Fruit fly (Drosophila melanogaster) whole organism, embryonic: ENCODE measurements around the gene Pp2C1.

Experiments used
- Atf-2 ChIP-seq: fragments of 200-800 bp; sonication (Bioruptor generic); optimal IDR thresholded peaks from 2 replicates; lab custom pipeline; 2016; ENCODE audit warnings: missing biosample characterization, missing genetic modification characterization
- CG10209 ChIP-seq: fragments of 200-800 bp; sonication (Bioruptor generic); optimal IDR thresholded peaks from 3 replicates; lab custom pipeline; 2017; ENCODE audit warnings: missing biosample characterization, mild to moderate bottlenecking, missing genetic modification characterization, missing genetic modification reagents
- CG12104 ChIP-seq: fragments of 200-800 bp; sonication (Bioruptor generic); optimal IDR thresholded peaks from 3 replicates; lab custom pipeline; 2016; ENCODE audit warnings: missing biosample characterization, missing genetic modification characterization
- CG12769 ChIP-seq: fragments of 200-800 bp; sonication (Bioruptor generic); optimal IDR thresholded peaks from 2 replicates; lab custom pipeline; 2019; ENCODE audit warnings: missing biosample characterization, mild to moderate bottlenecking, missing genetic modification characterization, moderate library complexity
- CG13287 ChIP-seq: fragments of 200-800 bp; sonication (Bioruptor generic); IDR thresholded peaks from 2 replicates; pipeline ENCODE4 v1.3.6; 2022; ENCODE audit warnings: missing biosample characterization, missing genetic modification characterization; ENCODE audit not compliant: partially characterized antibody
- CG13296 ChIP-seq: fragments of 200-800 bp; sonication (Bioruptor generic); optimal IDR thresholded peaks from 3 replicates; lab custom pipeline; 2018; ENCODE audit warnings: missing biosample characterization, mild to moderate bottlenecking, missing genetic modification characterization
- CG14014 ChIP-seq: fragments of 200-800 bp; sonication (Bioruptor generic); IDR thresholded peaks from 2 replicates; pipeline ENCODE4 v1.3.6; 2022; ENCODE audit warnings: missing biosample characterization, missing genetic modification characterization
- CG1602 ChIP-seq: fragments of 200-800 bp; sonication (Bioruptor generic); optimal IDR thresholded peaks from 3 replicates; lab custom pipeline; 2016; ENCODE audit warnings: missing biosample characterization, missing genetic modification characterization
- CG17328 ChIP-seq: fragments of 200-800 bp; sonication (Bioruptor generic); IDR thresholded peaks from 2 replicates; pipeline ENCODE4 v1.3.6; 2022; ENCODE audit warnings: missing biosample characterization, missing genetic modification characterization
- CG17802 ChIP-seq: fragments of 200-800 bp; sonication (Bioruptor generic); optimal IDR thresholded peaks from 2 replicates; lab custom pipeline; 2018; ENCODE audit warnings: missing biosample characterization, mild to moderate bottlenecking, missing genetic modification characterization, moderate library complexity
- CG17912 ChIP-seq: fragments of 200-800 bp; sonication (Bioruptor generic); optimal IDR thresholded peaks from 2 replicates; lab custom pipeline; 2018; ENCODE audit warnings: missing biosample characterization, mild to moderate bottlenecking, missing genetic modification characterization
- CG2116 ChIP-seq: fragments of 200-800 bp; sonication (Bioruptor generic); optimal IDR thresholded peaks from 3 replicates; lab custom pipeline; 2018; ENCODE audit warnings: missing biosample characterization, mild to moderate bottlenecking, missing genetic modification characterization
- CG2678 ChIP-seq: fragments of 200-800 bp; sonication (Bioruptor generic); optimal IDR thresholded peaks from 3 replicates; lab custom pipeline; 2019; ENCODE audit warnings: missing biosample characterization, mild to moderate bottlenecking, missing genetic modification characterization, moderate library complexity
- CG4820 ChIP-seq: fragments of 200-800 bp; sonication (Bioruptor generic); optimal IDR thresholded peaks from 3 replicates; lab custom pipeline; 2016; ENCODE audit warnings: missing biosample characterization, missing genetic modification characterization
- CG7556 ChIP-seq: fragments of 200-800 bp; sonication (Bioruptor generic); optimal IDR thresholded peaks from 2 replicates; lab custom pipeline; 2017; ENCODE audit warnings: missing biosample characterization, mild to moderate bottlenecking, missing genetic modification characterization
- CG8290 ChIP-seq, 3 experiments: fragments of 200-800 bp; sonication (Bioruptor generic); optimal IDR thresholded peaks; 2 replicates each; lab custom pipeline; 2016 to 2019; ENCODE audit warnings: missing biosample characterization in 3 of 3, missing genetic modification characterization in 3 of 3, mild to moderate bottlenecking in 2 of 3, moderate library complexity in 1 of 3
- CG8478 ChIP-seq: fragments of >200 bp; optimal IDR thresholded peaks from 2 replicates; lab custom pipeline; 2018
- CG9437 ChIP-seq: fragments of 200-800 bp; sonication (Bioruptor generic); optimal IDR thresholded peaks from 2 replicates; lab custom pipeline; 2018; ENCODE audit warnings: missing biosample characterization, mild to moderate bottlenecking, missing genetic modification characterization
- CG9609 ChIP-seq: fragments of 200-800 bp; sonication (Bioruptor generic); optimal IDR thresholded peaks from 3 replicates; lab custom pipeline; 2016; ENCODE audit warnings: missing biosample characterization, missing genetic modification characterization
- Deaf1 ChIP-seq: fragments of 200-800 bp; optimal IDR thresholded peaks from 3 replicates; lab custom pipeline; 2019; ENCODE audit warnings: missing biosample characterization, mild to moderate bottlenecking, missing genetic modification characterization, moderate library complexity
- Dp ChIP-seq: fragments of 200-800 bp; sonication (Bioruptor generic); optimal IDR thresholded peaks from 2 replicates; lab custom pipeline; 2018; ENCODE audit warnings: missing biosample characterization, mild to moderate bottlenecking, missing genetic modification characterization, moderate library complexity
- Dref ChIP-seq: fragments of 200-800 bp; sonication (Bioruptor generic); IDR thresholded peaks from 2 replicates; pipeline ENCODE4 v1.3.6; 2022; ENCODE audit warnings: missing biosample characterization, missing genetic modification characterization
- ERR ChIP-seq: fragments of 200-800 bp; sonication (Bioruptor generic); optimal IDR thresholded peaks from 2 replicates; lab custom pipeline; 2016; ENCODE audit warnings: missing biosample characterization, missing genetic modification characterization
- Eip74EF ChIP-seq, 2 experiments: fragments of 200-800 bp in 1 of 2; fragments of >200 bp in 1 of 2; sonication (Bioruptor generic) in 1 of 2; optimal IDR thresholded peaks; 2 replicates each; lab custom pipeline; 2017 to 2019; ENCODE audit warnings: missing biosample characterization in 2 of 2, missing genetic modification characterization in 2 of 2, mild to moderate bottlenecking in 1 of 2, moderate library complexity in 1 of 2
- Fer1 ChIP-seq: fragments of 200-800 bp; sonication (Bioruptor generic); optimal IDR thresholded peaks from 2 replicates; lab custom pipeline; 2017; ENCODE audit warnings: missing biosample characterization, mild to moderate bottlenecking, missing genetic modification characterization
- GATAe ChIP-seq: fragments of 200-800 bp; sonication (Bioruptor generic); conservative IDR thresholded peaks from 2 replicates; pipeline ENCODE4 v1.3.6; 2022; ENCODE audit warnings: missing biosample characterization, missing genetic modification characterization
- HHEX ChIP-seq: fragments of 200-800 bp; sonication (Bioruptor generic); optimal IDR thresholded peaks from 3 replicates; lab custom pipeline; 2017; ENCODE audit warnings: missing biosample characterization, mild to moderate bottlenecking, missing genetic modification characterization, missing genetic modification reagents
- Hmr ChIP-seq: fragments of 200-800 bp; sonication (Bioruptor generic); optimal IDR thresholded peaks from 3 replicates; lab custom pipeline; 2017; ENCODE audit warnings: mild to moderate bottlenecking, missing biosample characterization, missing genetic modification reagents, missing genetic modification characterization
- Kr ChIP-seq: fragments of 200-800 bp; sonication (Bioruptor generic); optimal IDR thresholded peaks from 2 replicates; lab custom pipeline; 2017; ENCODE audit warnings: missing biosample characterization, mild to moderate bottlenecking, missing genetic modification characterization
- Nf-YB ChIP-seq: fragments of 200-800 bp; sonication (Bioruptor generic); optimal IDR thresholded peaks from 3 replicates; lab custom pipeline; 2019; ENCODE audit warnings: missing biosample characterization, mild to moderate bottlenecking, missing genetic modification characterization, moderate library complexity
- Taf1 ChIP-seq: fragments of 200-800 bp; sonication (Bioruptor generic); IDR thresholded peaks from 2 replicates; pipeline ENCODE4 v1.3.6; 2022; ENCODE audit warnings: missing biosample characterization, missing genetic modification characterization
- Xrp1 ChIP-seq: fragments of 200-800 bp; sonication (Bioruptor generic); IDR thresholded peaks from 2 replicates; pipeline ENCODE4 v1.3.6; 2022; ENCODE audit warnings: missing biosample characterization, missing genetic modification characterization
- chinmo ChIP-seq: fragments of 200-800 bp; sonication (Bioruptor generic); IDR thresholded peaks from 4 replicates; pipeline ENCODE4 v1.3.6; 2022; ENCODE audit warnings: missing biosample characterization, missing genetic modification characterization; ENCODE audit not compliant: partially characterized antibody
- dpn ChIP-seq, 2 experiments: fragments of 200-800 bp; sonication (Bioruptor generic); optimal IDR thresholded peaks; 3 replicates each; lab custom pipeline; 2016; ENCODE audit warnings: missing biosample characterization in 2 of 2, missing genetic modification characterization in 2 of 2
- fd64A ChIP-seq: fragments of 200-800 bp; sonication (Bioruptor generic); optimal IDR thresholded peaks from 3 replicates; lab custom pipeline; 2018; ENCODE audit warnings: missing biosample characterization, mild to moderate bottlenecking, missing genetic modification characterization
- gce ChIP-seq: fragments of 200-800 bp; sonication (Bioruptor generic); IDR thresholded peaks from 3 replicates; pipeline ENCODE4 v1.3.6; 2022; ENCODE audit warnings: missing biosample characterization, missing genetic modification characterization
- insv ChIP-seq, 2 experiments: fragments of 200-800 bp; sonication (Bioruptor generic); optimal IDR thresholded peaks; 3 replicates each; lab custom pipeline; 2016 to 2018; ENCODE audit warnings: missing biosample characterization in 2 of 2, missing genetic modification characterization in 2 of 2
- otp ChIP-seq: fragments of 200-800 bp; sonication (Bioruptor generic); IDR thresholded peaks from 3 replicates; pipeline ENCODE4, ENCODE4 v1.3.6; 2022; ENCODE audit warnings: missing biosample characterization, missing genetic modification characterization
- phol ChIP-seq: fragments of 200-800 bp; sonication (Bioruptor generic); optimal IDR thresholded peaks from 3 replicates; lab custom pipeline; 2018; ENCODE audit warnings: missing biosample characterization, mild to moderate bottlenecking, missing genetic modification characterization, moderate library complexity
- scrt ChIP-seq: fragments of 200-800 bp; sonication (Bioruptor generic); optimal IDR thresholded peaks from 2 replicates; lab custom pipeline; 2018; ENCODE audit warnings: missing biosample characterization, mild to moderate bottlenecking, missing genetic modification characterization, moderate library complexity
- sens-2 ChIP-seq: fragments of 200-800 bp; sonication (Bioruptor generic); IDR thresholded peaks from 2 replicates; pipeline ENCODE4 v1.3.6; 2022; ENCODE audit warnings: missing biosample characterization, missing genetic modification characterization
- stc ChIP-seq: fragments of 200-800 bp; sonication (Bioruptor generic); IDR thresholded peaks from 2 replicates; pipeline ENCODE4 v1.3.6; 2022; ENCODE audit warnings: missing biosample characterization, missing genetic modification characterization
- toy ChIP-seq: fragments of 200-800 bp; sonication (Bioruptor generic); IDR thresholded peaks from 2 replicates; pipeline ENCODE4 v1.3.6; 2022; ENCODE audit warnings: missing biosample characterization, missing genetic modification characterization
- unc-4 ChIP-seq: fragments of 200-800 bp; sonication (Bioruptor generic); IDR thresholded peaks from 2 replicates; pipeline ENCODE4 v1.3.6; 2022; ENCODE audit warnings: missing biosample characterization, missing genetic modification characterization; ENCODE audit not compliant: partially characterized antibody
- zfh1 ChIP-seq: fragments of 200-800 bp; sonication (Bioruptor generic); IDR thresholded peaks from 3 replicates; pipeline ENCODE4 v1.3.6; 2022; ENCODE audit warnings: missing biosample characterization, missing genetic modification characterization

Gene Pp2C1

dm6 chrX:4647316-4648046 lies 39.2 kb downstream of the Pp2C1 start, which contains the start of the genes HLH4C and mRpL30 (continued):
- TF ChIP-seq CG9437 (GFP tag; lab: Kevin White, UChicago): no peak

- TF ChIP-seq ERR (GFP tag; lab: Kevin White, UChicago) (no peak), Nf-YB (no peak), fd64A (GFP tag; lab: Kevin White, UChicago) (no peak), Hmr (GFP tag; lab: Kevin White, UChicago) (no peak), Fer1 (GFP tag; lab: Kevin White, UChicago) (no peak), Kr (no peak), otp (GFP tag; lab: Robert Waterston, UW) (no peak), Dref (GFP tag; lab: Robert Waterston, UW) (no peak), CG8478 (lab: Kevin White, UChicago) (no peak), CG13296 (GFP tag; lab: Kevin White, UChicago) (no peak), CG9609 (GFP tag; lab: Kevin White, UChicago) (no peak), Eip74EF (GFP tag; optimal IDR thresholded peaks at IDR 0.05; lab: Kevin White, UChicago) (no peak), CG17912 (GFP tag; lab: Kevin White, UChicago) (no peak)
Observed at dm6 chrX:4644768-4645167, 41.9 kb downstream of the Pp2C1 start, which contains the start of gene CG3062. CG3062 (minus strand) TSS chrX:4644868.

dm6 chrX:4643887-4644286 lies 42.8 kb downstream of the Pp2C1 start, which contains the start of gene CG3081:
CG3081 (minus strand) TSS chrX:4643987.
- TF ChIP-seq sens-2 (no peak), stc (GFP tag; lab: Robert Waterston, UW) (no peak), chinmo (no peak), zfh1 (GFP tag; lab: Robert Waterston, UW) (no peak), Fer1 (GFP tag; lab: Kevin White, UChicago) (no peak), toy (GFP tag; lab: Robert Waterston, UW) (no peak), CG12104 (no peak), CG4820 (GFP tag; lab: Kevin White, UChicago) (no peak), Xrp1 (no peak), CG2678 (tag; lab: Kevin White, UChicago) (no peak), insv (GFP tag; optimal IDR thresholded peaks at IDR 0.05; lab: Kevin White, UChicago) (no peak), CG1602 (no peak), dpn (GFP tag; optimal IDR thresholded peaks at IDR 0.05; lab: Kevin White, UChicago) (no peak), CG8290 (GFP tag; optimal IDR thresholded peaks at IDR 0.05; lab: Kevin White, UChicago) (no peak), CG8290 (tag; optimal IDR thresholded peaks at IDR 0.05; lab: Kevin White, UChicago) (no peak), CG7556 (GFP tag; lab: Kevin White, UChicago) (no peak), CG10209 (GFP tag; lab: Kevin White, UChicago) (no peak), gce (GFP tag; lab: Robert Waterston, UW) (no peak), CG17802 (tag; lab: Kevin White, UChicago) (no peak), scrt (no peak), Atf-2 (no peak)

- TF ChIP-seq phol (tag; lab: Kevin White, UChicago) (peak; percentile 79), CG17328 (GFP tag; lab: Robert Waterston, UW) (no peak), CG2116 (GFP tag; lab: Kevin White, UChicago) (peak; percentile 35), Dp (peak; percentile 71), unc-4 (GFP tag; lab: Robert Waterston, UW) (peak; percentile 79), HHEX (GFP tag; lab: Kevin White, UChicago) (no peak), CG14014 (no peak), Taf1 (GFP tag; lab: Robert Waterston, UW) (no peak), GATAe (GFP tag; lab: Robert Waterston, UW) (no peak), CG12769 (tag; lab: Kevin White, UChicago) (no peak), CG13287 (peak; percentile 88), Dref (GFP tag; lab: Robert Waterston, UW) (peak; percentile 71), Deaf1 (tag; lab: Kevin White, UChicago) (no peak)
Observed at dm6 chrX:4635856-4636486, 50.7 kb downstream of the Pp2C1 start, which contains the start of the genes Alms1a and pon. Alms1a (minus strand) TSS chrX:4636004. pon (plus strand) TSS chrX:4636318.
